Fruit fly (Drosophila melanogaster) whole organism, wandering third instar larva: ENCODE data around the gene vib.
A peak's percentile ranks its signal among the peaks of the same experiment; 100 is the strongest.

Source experiments
- Abd-B ChIP-seq: fragments of >200 bp; optimal IDR thresholded peaks from 2 replicates; lab custom pipeline; 2017; ENCODE audit warnings: missing biosample characterization, missing genetic modification characterization
- Dfd ChIP-seq: fragments of >200 bp; optimal IDR thresholded peaks from 2 replicates; lab custom pipeline; 2017; ENCODE audit warnings: missing biosample characterization, missing genetic modification characterization
- GATAd ChIP-seq: sonication (Bioruptor generic); optimal IDR thresholded peaks from 2 replicates; lab custom pipeline; 2016; ENCODE audit warnings: missing biosample characterization, missing genetic modification characterization
- HLH106 ChIP-seq: fragments of 200-800 bp; optimal IDR thresholded peaks from 3 replicates; lab custom pipeline; 2019; ENCODE audit warnings: missing biosample characterization, mild to moderate bottlenecking, missing genetic modification characterization, moderate library complexity
- Hr78 ChIP-seq: fragments of >200 bp; optimal IDR thresholded peaks from 2 replicates; lab custom pipeline; 2017; ENCODE audit warnings: missing biosample characterization, missing genetic modification characterization
- dl ChIP-seq, 2 experiments: fragments of 175-275, 200-275 bp in 1 of 2; fragments of 200-275 bp in 1 of 2; sonication (Bioruptor generic); optimal IDR thresholded peaks; lab custom pipeline; 2018; ENCODE audit warnings: mild to moderate bottlenecking in 2 of 2, missing biosample characterization in 2 of 2, missing genetic modification characterization in 2 of 2, moderate library complexity in 2 of 2; ENCODE audit not compliant: partially characterized antibody in 2 of 2, insufficient read depth in 1 of 2
- dsf ChIP-seq: sonication (Bioruptor generic); optimal IDR thresholded peaks from 2 replicates; lab custom pipeline; 2016; ENCODE audit warnings: missing biosample characterization, missing genetic modification characterization, borderline replicate concordance
- foxo ChIP-seq, 2 experiments: fragments of 200-800 bp; sonication (Bioruptor generic); optimal IDR thresholded peaks; 2 replicates in 1 of 2; 3 replicates in 1 of 2; lab custom pipeline; 2016 to 2017; ENCODE audit warnings: missing biosample characterization in 2 of 2, missing genetic modification characterization in 2 of 2
- fru ChIP-seq: fragments of 200-800 bp; sonication (Bioruptor generic); optimal IDR thresholded peaks from 3 replicates; lab custom pipeline; 2016; ENCODE audit warnings: missing biosample characterization, mild to moderate bottlenecking, missing genetic modification characterization
- h ChIP-seq: fragments of 200-800 bp; sonication (Bioruptor generic); optimal IDR thresholded peaks from 3 replicates; lab custom pipeline; 2016; ENCODE audit warnings: missing biosample characterization, mild to moderate bottlenecking, missing genetic modification characterization
- pan ChIP-seq: fragments of >200 bp; optimal IDR thresholded peaks from 2 replicates; lab custom pipeline; 2017
- psq ChIP-seq: fragments of 200-800 bp; sonication (Bioruptor generic); optimal IDR thresholded peaks from 3 replicates; lab custom pipeline; 2017; ENCODE audit warnings: missing biosample characterization, mild to moderate bottlenecking, missing genetic modification characterization, moderate library complexity
- usp ChIP-seq: fragments of >200 bp; optimal IDR thresholded peaks from 2 replicates; lab custom pipeline; 2017; ENCODE audit warnings: missing biosample characterization, missing genetic modification characterization

- TF ChIP-seq psq (GFP tag; lab: Kevin White, UChicago) (no peak), Hr78 (GFP tag; lab: Kevin White, UChicago) (no peak), foxo (GFP tag; optimal IDR thresholded peaks at IDR 0.05; lab: Kevin White, UChicago) (no peak), dsf (GFP tag; lab: Kevin White, UChicago) (no peak), dl (GFP tag; optimal IDR thresholded peaks at IDR 0.05; lab: Kevin White, UChicago; ENCODE audit: insufficient read depth in 1 of 2, partially characterized antibody in 2 of 2) (no peak), pan (lab: Kevin White, UChicago) (no peak), usp (no peak), Abd-B (GFP tag; lab: Kevin White, UChicago) (no peak), GATAd (GFP tag; lab: Kevin White, UChicago) (no peak), HLH106 (tag; lab: Kevin White, UChicago) (no peak), h (GFP tag; lab: Kevin White, UChicago) (peak; percentile 74), Dfd (GFP tag; lab: Kevin White, UChicago) (no peak), fru (no peak)
Observed at dm6 chr3R:19223369-19223768, 3.1 kb downstream of the vib start.
